Fruit fly (Drosophila melanogaster) S2 (cell line): ENCODE data around the gene bnl.

Experiments
- CG8478 ChIP-seq: fragments of >200 bp; optimal IDR thresholded peaks from 2 replicates; lab custom pipeline; 2018
- CTCF ChIP-seq, 2 experiments: fragments of >200 bp; optimal IDR thresholded peaks; 2 replicates each; lab custom pipeline; 2018

DNA sequence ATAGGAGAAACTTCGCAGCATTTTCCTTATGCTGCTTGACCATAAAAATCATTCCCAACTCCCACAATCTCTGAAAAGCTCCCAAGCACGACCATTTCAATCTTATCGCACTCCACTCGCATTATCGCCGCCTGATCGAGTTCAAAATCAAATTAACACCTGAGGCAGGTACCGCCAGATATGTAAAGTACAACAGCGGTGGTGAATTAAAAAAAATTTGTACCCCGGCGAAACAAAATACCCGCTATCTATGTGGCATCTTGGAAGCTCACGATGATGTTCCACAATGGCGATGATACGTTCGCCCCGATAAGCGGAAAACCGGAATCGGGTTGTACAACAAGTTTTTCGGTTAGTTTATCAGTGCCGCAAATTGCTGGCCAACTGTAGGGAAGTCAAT, 10.3 kb downstream of the bnl start:
- no peak for TF ChIP-seq CTCF (optimal IDR thresholded peaks at IDR 0.05; lab: Kevin White, UChicago)
- TF ChIP-seq CG8478 (lab: Kevin White, UChicago) = no peak
